Fruit fly (Drosophila melanogaster): ENCODE results near the gene CG12065.

- no peak for TF ChIP-seq ttk (optimal IDR thresholded peaks at IDR 0.05)
- no peak for TF ChIP-seq h (optimal IDR thresholded peaks at IDR 0.05)
Measured at dm6 chrX:8622419-8622818, 48.3 kb downstream of the CG12065 start.

All from Kc167 (cell line).